Worm (Caenorhabditis elegans) whole organism, late embryonic: ENCODE measurements around the gene ugt-60.

Experiments used
- ceh-31 ChIP-seq: sonication (generic microtip); optimal IDR thresholded peaks from 2 replicates; lab custom pipeline; 2016; ENCODE audit warnings: missing genetic modification characterization, missing compliant biosample characterization
- elt-2 ChIP-seq: sonication (generic microtip); optimal IDR thresholded peaks from 2 replicates; lab custom pipeline; 2016; ENCODE audit warnings: missing genetic modification reagents, missing genetic modification characterization, missing compliant biosample characterization
- hlh-6 ChIP-seq: sonication (generic microtip); optimal IDR thresholded peaks from 2 replicates; lab custom pipeline; 2016; ENCODE audit warnings: missing genotype, missing genetic modification characterization, missing compliant biosample characterization
- nhr-11 ChIP-seq: fragments of 150-350 bp; optimal IDR thresholded peaks from 2 replicates; lab custom pipeline; 2014; ENCODE audit warnings: missing biosample characterization, missing genetic modification characterization
- pha-4 ChIP-seq: fragments of 150-350 bp; optimal IDR thresholded peaks from 2 replicates; lab custom pipeline; 2018; ENCODE audit warnings: missing biosample characterization, missing genetic modification reagents, missing genetic modification characterization
- ztf-16 ChIP-seq: sonication (generic microtip); optimal IDR thresholded peaks from 2 replicates; lab custom pipeline; 2017; ENCODE audit warnings: missing genetic modification characterization, missing compliant biosample characterization

DNA sequence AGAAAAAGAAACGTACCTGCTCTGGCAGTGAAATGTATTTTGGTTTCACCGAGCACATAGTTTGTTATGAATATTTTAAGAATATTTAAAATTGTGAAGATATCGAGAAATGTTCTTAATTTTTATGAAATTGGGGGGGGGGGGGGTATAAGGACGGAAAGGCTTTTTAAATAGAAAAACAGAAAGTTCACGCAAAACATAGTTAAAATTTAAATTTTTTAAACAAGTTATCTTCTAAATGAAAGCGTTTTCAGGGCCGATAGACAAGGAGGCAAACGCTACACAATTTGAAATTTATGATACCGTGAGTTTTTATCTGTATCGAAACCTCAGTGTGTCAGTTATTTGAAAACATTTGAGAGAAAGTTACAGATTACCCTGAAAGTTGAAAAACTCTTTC is 23.0 kb downstream of the ugt-60 start, which contains the start of gene C15H7.4:
- TF ChIP-seq hlh-6: no peak
- TF ChIP-seq nhr-11 (tag; lab: Kevin White, UChicago): no peak
- TF ChIP-seq elt-2 (tag; lab: Kevin White, UChicago): no peak
- no peak for TF ChIP-seq ceh-31 (tag; lab: Kevin White, UChicago)
- TF ChIP-seq ztf-16 (tag; lab: Kevin White, UChicago): no peak
- no peak for TF ChIP-seq pha-4 (tag; lab: Kevin White, UChicago)
